Worm (Caenorhabditis elegans): Measurements from ENCODE around the gene aexr-2.

ce11 chrX:6668911-6669310 is 37.6 kb upstream of the aexr-2 start, which contains the start of gene nhr-137:
- TF ChIP-seq ama-1 (optimal IDR thresholded peaks at IDR 0.05) (no peak), flt-1 (GFP tag; IDR thresholded peaks at IDR 0.05) (no peak), ets-7 (tag; optimal IDR thresholded peaks at IDR 0.05) (no peak), B0310.2 (tag; optimal IDR thresholded peaks at IDR 0.05) (no peak), sea-1 (GFP tag; conservative IDR thresholded peaks at IDR 0.05) (no peak), tbx-37 (GFP tag; conservative IDR thresholded peaks at IDR 0.05) (no peak), scrt-1 (GFP tag; IDR thresholded peaks at IDR 0.05) (no peak), hmg-4 (GFP tag; optimal IDR thresholded peaks at IDR 0.05) (no peak), hnd-1 (tag; optimal IDR thresholded peaks at IDR 0.05) (no peak), ceh-13 (GFP tag; optimal IDR thresholded peaks at IDR 0.05) (no peak), F13C5.2 (tag; optimal IDR thresholded peaks at IDR 0.05) (no peak), tbx-11 (GFP tag; IDR thresholded peaks at IDR 0.05) (no peak), tra-4 (tag; optimal IDR thresholded peaks at IDR 0.05) (no peak)

Measured in whole organism, early embryonic.